Worm (Caenorhabditis elegans): Measurements from ENCODE around the gene slc-36.5.

Gene slc-36.5

DNA sequence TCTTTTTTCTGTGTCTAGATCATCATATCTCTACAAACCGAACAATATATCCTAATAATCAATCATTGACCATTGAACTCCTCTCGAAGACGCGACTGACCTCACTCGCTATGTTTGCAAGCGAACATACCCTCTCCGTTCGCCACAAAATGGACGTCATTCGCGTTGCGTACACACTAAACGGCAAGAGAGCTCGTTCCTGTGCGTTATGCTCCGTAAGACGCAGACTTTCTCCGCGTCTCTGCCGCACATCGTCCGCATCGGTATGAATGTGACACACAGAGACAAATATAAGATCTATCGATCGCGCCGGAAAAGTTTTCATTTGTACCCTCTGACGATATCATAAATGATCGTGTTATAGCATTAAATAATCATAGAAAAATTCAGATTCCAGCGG is 49.2 kb upstream of the slc-36.5 start:
- no peak for TF ChIP-seq lin-13 (GFP tag; optimal IDR thresholded peaks at IDR 0.05)
- no peak for TF ChIP-seq nhr-129 (tag; optimal IDR thresholded peaks at IDR 0.05)
- TF ChIP-seq mdl-1 (tag; optimal IDR thresholded peaks at IDR 0.05) = no peak
- TF ChIP-seq lin-11 (tag; optimal IDR thresholded peaks at IDR 0.05) = no peak
- no peak for TF ChIP-seq lsy-2 (tag; optimal IDR thresholded peaks at IDR 0.05)
- no peak for TF ChIP-seq ZK546.5 (tag; optimal IDR thresholded peaks at IDR 0.05)
- no peak for TF ChIP-seq nhr-25 (tag; optimal IDR thresholded peaks at IDR 0.05)
- TF ChIP-seq snpc-4 (tag; optimal IDR thresholded peaks at IDR 0.05) = no peak
- no peak for TF ChIP-seq R02D3.7 (tag; optimal IDR thresholded peaks at IDR 0.05)
- TF ChIP-seq nhr-21 (tag; optimal IDR thresholded peaks at IDR 0.05) = no peak
- TF ChIP-seq unc-55 (GFP tag; optimal IDR thresholded peaks at IDR 0.05) = no peak
- no peak for TF ChIP-seq zag-1 (tag; optimal IDR thresholded peaks at IDR 0.05)
- TF ChIP-seq ztf-11 (tag; optimal IDR thresholded peaks at IDR 0.05) = no peak

DNA sequence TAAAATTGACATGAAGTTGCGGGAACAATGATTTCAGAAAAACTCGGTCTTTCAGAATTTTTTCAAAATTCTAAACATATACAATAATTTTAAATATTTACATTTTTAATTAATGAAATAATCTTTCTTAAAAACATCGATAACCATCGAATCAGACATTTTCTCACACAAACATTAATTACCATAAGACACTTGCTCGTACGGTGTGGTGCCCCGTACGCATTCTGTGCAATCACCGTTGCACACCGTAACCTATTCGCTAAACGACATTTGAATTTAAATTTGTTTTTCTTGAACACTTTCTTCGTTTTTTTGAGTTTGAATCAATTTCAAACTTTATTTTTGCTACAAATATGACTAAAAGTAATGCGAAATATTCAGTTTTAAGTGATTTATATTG is 46.9 kb upstream of the slc-36.5 start:
- TF ChIP-seq lin-13 (GFP tag; optimal IDR thresholded peaks at IDR 0.05) = no peak
- no peak for TF ChIP-seq nhr-12 (tag; optimal IDR thresholded peaks at IDR 0.05)
- TF ChIP-seq alr-1 (tag; optimal IDR thresholded peaks at IDR 0.05) = no peak
- no peak for TF ChIP-seq unc-62 (GFP tag; optimal IDR thresholded peaks at IDR 0.05)
- no peak for TF ChIP-seq R02D3.7 (tag; optimal IDR thresholded peaks at IDR 0.05)
- TF ChIP-seq skn-1 (tag; optimal IDR thresholded peaks at IDR 0.05) = no peak

DNA sequence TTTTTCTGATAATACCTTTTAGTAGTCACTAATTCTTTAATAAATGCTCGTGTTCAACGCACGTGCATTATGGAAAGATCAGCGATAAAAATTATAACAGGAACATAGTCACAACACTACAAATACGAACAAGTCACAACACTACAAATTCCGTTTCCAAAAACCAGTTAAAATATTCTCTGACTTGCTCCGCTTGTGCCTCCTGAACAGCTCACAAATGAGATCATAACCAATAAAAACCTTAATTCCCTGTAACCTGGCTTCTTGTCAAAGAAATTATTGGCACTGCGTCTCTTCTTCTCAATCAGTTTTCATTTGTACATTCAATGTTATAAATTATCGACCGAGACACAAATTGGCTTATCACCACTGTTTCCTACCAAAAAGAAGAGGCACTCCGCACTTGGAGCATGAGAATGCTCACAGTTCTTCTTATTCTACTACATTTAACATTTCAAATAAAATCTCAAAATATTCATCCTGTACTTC is 42.5 kb upstream of the slc-36.5 start, which contains the start of gene B0252.1:
Gene B0252.1, plus strand, starts transcription at position 318 of the 489 bp plus-strand sequence.
- peak; percentile 47 for TF ChIP-seq fos-1 (tag; optimal IDR thresholded peaks at IDR 0.05)
- TF ChIP-seq ztf-1 (GFP tag; conservative IDR thresholded peaks at IDR 0.05) = no peak

DNA sequence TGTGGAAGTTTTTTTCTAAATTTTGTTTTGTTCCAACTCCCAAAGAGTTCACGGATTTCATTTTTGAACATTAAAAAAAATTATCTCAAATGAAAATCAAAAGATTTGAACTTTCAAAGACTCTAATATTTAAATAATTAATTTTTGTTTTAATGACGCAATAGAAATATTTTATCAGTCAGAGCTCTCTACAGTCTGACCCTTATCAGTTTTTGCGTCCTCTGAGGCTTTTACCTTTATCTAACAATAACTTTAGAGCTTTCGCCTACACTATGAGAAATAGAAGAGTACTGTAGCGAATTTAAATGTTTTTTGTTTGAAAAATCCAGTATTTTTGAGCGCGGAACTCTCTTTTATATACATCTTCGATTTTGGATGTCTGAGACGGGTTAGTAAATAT is 42.0 kb upstream of the slc-36.5 start, which contains the start of gene B0252.5:
Gene B0252.5, minus strand, starts transcription at position 17 of the 400 bp plus-strand sequence.
- peak; percentile 37 for TF ChIP-seq sma-9 (GFP tag; optimal IDR thresholded peaks at IDR 0.05)
- TF ChIP-seq sma-9 (tag; optimal IDR thresholded peaks at IDR 0.05) = no peak
- TF ChIP-seq peb-1 (tag; optimal IDR thresholded peaks at IDR 0.05) = no peak
- peak; percentile 53 for TF ChIP-seq fos-1 (tag; optimal IDR thresholded peaks at IDR 0.05)

DNA sequence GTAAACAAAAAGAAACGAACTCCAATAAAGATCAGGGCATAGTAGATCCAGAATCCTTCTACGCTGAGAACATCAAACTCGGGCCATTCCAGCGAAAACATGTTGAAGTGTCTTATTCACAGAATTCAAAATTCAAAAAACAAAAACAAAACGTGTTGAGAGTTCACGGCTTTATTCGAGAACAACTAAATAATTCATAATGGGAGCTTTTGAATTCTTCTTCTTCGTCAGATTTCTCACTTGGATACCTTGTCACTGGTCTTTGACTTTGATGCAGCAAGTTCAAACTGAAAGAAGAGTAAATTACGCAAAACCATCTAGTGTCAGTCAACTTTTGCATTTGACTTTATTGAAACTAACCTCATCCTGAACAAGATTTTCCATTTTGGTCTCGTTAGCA is 40.9 kb upstream of the slc-36.5 start, which contains the start of gene B0252.11:
Gene B0252.11, minus strand, starts transcription at position 101 of the 400 bp plus-strand sequence.
- no peak for TF ChIP-seq nhr-12 (tag; optimal IDR thresholded peaks at IDR 0.05)
- no peak for TF ChIP-seq ztf-4 (tag; optimal IDR thresholded peaks at IDR 0.05)
- TF ChIP-seq nhr-11 (tag; optimal IDR thresholded peaks at IDR 0.05) = no peak
- TF ChIP-seq unc-39 (tag; optimal IDR thresholded peaks at IDR 0.05) = no peak
- TF ChIP-seq ama-1 (optimal IDR thresholded peaks at IDR 0.05) = no peak
- no peak for TF ChIP-seq elt-3 (tag; optimal IDR thresholded peaks at IDR 0.05)
- TF ChIP-seq Y55F3AM.14 (GFP tag; optimal IDR thresholded peaks at IDR 0.05) = no peak
- TF ChIP-seq nhr-6 (tag; optimal IDR thresholded peaks at IDR 0.05) = no peak
- TF ChIP-seq unc-55 (GFP tag; optimal IDR thresholded peaks at IDR 0.05) = no peak
- no peak for TF ChIP-seq nhr-21 (tag; optimal IDR thresholded peaks at IDR 0.05)
- no peak for TF ChIP-seq aly-2 (tag; optimal IDR thresholded peaks at IDR 0.05)
- TF ChIP-seq mab-5 (tag; optimal IDR thresholded peaks at IDR 0.05) = no peak
- TF ChIP-seq nhr-25 (tag; optimal IDR thresholded peaks at IDR 0.05) = no peak
- TF ChIP-seq ztf-11 (tag; optimal IDR thresholded peaks at IDR 0.05) = no peak
- TF ChIP-seq lsy-2 (tag; optimal IDR thresholded peaks at IDR 0.05) = no peak
- no peak for TF ChIP-seq ceh-16 (tag; optimal IDR thresholded peaks at IDR 0.05)
- no peak for TF ChIP-seq nhr-10 (tag; optimal IDR thresholded peaks at IDR 0.05)

DNA sequence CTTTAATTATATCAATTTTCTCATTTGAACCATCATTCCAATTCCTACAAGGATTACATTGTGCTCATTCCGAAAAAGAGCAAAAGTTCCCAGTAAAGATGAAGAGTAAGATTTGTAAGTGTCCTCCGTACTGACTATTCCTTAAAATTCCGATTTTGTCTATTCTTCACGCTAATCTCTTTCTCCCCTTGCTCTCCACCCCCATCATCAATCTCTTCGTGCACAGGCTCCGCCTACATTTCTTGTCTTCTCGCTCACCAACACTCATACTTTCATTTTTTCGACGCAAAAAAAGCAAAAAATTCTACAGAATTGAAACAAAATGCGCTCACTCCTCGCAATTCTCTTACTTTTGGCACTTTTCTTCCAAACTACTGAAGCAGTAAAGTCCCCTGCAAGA is 39.0 kb upstream of the slc-36.5 start, which contains the start of gene B0252.8:
Gene B0252.8, plus strand, starts transcription at position 292 of the 400 bp plus-strand sequence.
- TF ChIP-seq lin-13 (GFP tag; optimal IDR thresholded peaks at IDR 0.05) (no peak), mab-5 (tag; optimal IDR thresholded peaks at IDR 0.05) (peak; percentile 1), sma-9 (GFP tag; optimal IDR thresholded peaks at IDR 0.05) (no peak), sma-9 (tag; optimal IDR thresholded peaks at IDR 0.05) (no peak), nhr-23 (tag; optimal IDR thresholded peaks at IDR 0.05) (no peak), unc-55 (GFP tag; optimal IDR thresholded peaks at IDR 0.05) (peak; percentile 52), R02D3.7 (tag; optimal IDR thresholded peaks at IDR 0.05) (no peak), nhr-237 (tag; optimal IDR thresholded peaks at IDR 0.05) (no peak), nhr-6 (tag; optimal IDR thresholded peaks at IDR 0.05) (no peak), unc-39 (tag; optimal IDR thresholded peaks at IDR 0.05) (no peak), aly-2 (tag; optimal IDR thresholded peaks at IDR 0.05) (no peak), alr-1 (tag; optimal IDR thresholded peaks at IDR 0.05) (no peak), ztf-11 (tag; optimal IDR thresholded peaks at IDR 0.05) (no peak), C34F6.9 (tag; optimal IDR thresholded peaks at IDR 0.05) (peak; percentile 2)

Data from whole organism, L2 larva.